Worm (Caenorhabditis elegans) whole organism, late embryonic: Measurements from ENCODE around the gene cyp-42A1.

ENCODE experiments used
- C38D4.7 ChIP-seq: fragments of 200-800 bp; sonication (Bioruptor generic); optimal IDR thresholded peaks from 2 replicates; lab custom pipeline; 2018; ENCODE audit warnings: mild to moderate bottlenecking, missing genetic modification characterization, moderate library complexity, missing compliant biosample characterization
- T23F11.4 ChIP-seq: fragments of 200-800 bp; sonication (Bioruptor generic); optimal IDR thresholded peaks from 2 replicates; lab custom pipeline; 2018; ENCODE audit warnings: mild to moderate bottlenecking, missing genetic modification characterization, missing compliant biosample characterization
- ahr-1 ChIP-seq: sonication (generic microtip); optimal IDR thresholded peaks from 2 replicates; lab custom pipeline; 2016; ENCODE audit warnings: missing genetic modification characterization, missing compliant biosample characterization
- ama-1 ChIP-seq: fragments of 150-350 bp; optimal IDR thresholded peaks from 2 replicates; lab custom pipeline; 2014
- ceh-19 ChIP-seq: fragments of 200-800 bp; sonication (Bioruptor generic); optimal IDR thresholded peaks from 2 replicates; lab custom pipeline; 2018; ENCODE audit warnings: mild to moderate bottlenecking, missing genetic modification characterization, missing compliant biosample characterization
- ceh-22 ChIP-seq: sonication (generic microtip); optimal IDR thresholded peaks from 2 replicates; lab custom pipeline; 2017; ENCODE audit warnings: missing biosample characterization, missing genetic modification characterization
- ceh-31 ChIP-seq: sonication (generic microtip); optimal IDR thresholded peaks from 2 replicates; lab custom pipeline; 2016; ENCODE audit warnings: missing genetic modification characterization, missing compliant biosample characterization
- ceh-6 ChIP-seq: fragments of 200-800 bp; sonication (Bioruptor generic); optimal IDR thresholded peaks from 2 replicates; lab custom pipeline; 2018; ENCODE audit warnings: mild to moderate bottlenecking, missing genetic modification characterization, missing compliant biosample characterization
- ceh-9 ChIP-seq: sonication (generic microtip); optimal IDR thresholded peaks from 2 replicates; lab custom pipeline; 2016; ENCODE audit warnings: mild to moderate bottlenecking, missing genetic modification characterization, inconsistent platforms, missing compliant biosample characterization
- che-1 ChIP-seq: sonication (generic microtip); optimal IDR thresholded peaks from 2 replicates; lab custom pipeline; 2016; ENCODE audit warnings: mild to moderate bottlenecking, missing genetic modification characterization, missing compliant biosample characterization
- dve-1 ChIP-seq: sonication (generic microtip); optimal IDR thresholded peaks from 2 replicates; lab custom pipeline; 2017; ENCODE audit warnings: antibody characterized with exemption, mild to moderate bottlenecking, missing genetic modification characterization, missing compliant biosample characterization
- ets-4 ChIP-seq: sonication (generic microtip); optimal IDR thresholded peaks from 2 replicates; lab custom pipeline; 2016; ENCODE audit warnings: missing genetic modification characterization, missing compliant biosample characterization
- eyg-1 ChIP-seq: sonication (generic microtip); optimal IDR thresholded peaks from 2 replicates; lab custom pipeline; 2016; ENCODE audit warnings: missing genotype, missing genetic modification characterization, missing compliant biosample characterization
- fax-1 ChIP-seq: sonication (generic microtip); optimal IDR thresholded peaks from 2 replicates; lab custom pipeline; 2016; ENCODE audit warnings: missing genotype, missing genetic modification characterization, missing compliant biosample characterization
- gmeb-2 ChIP-seq: sonication (generic microtip); optimal IDR thresholded peaks from 2 replicates; lab custom pipeline; 2016; ENCODE audit warnings: missing genetic modification characterization, inconsistent platforms, missing compliant biosample characterization
- hlh-13 ChIP-seq: fragments of 200-800 bp; sonication (Bioruptor generic); optimal IDR thresholded peaks from 2 replicates; lab custom pipeline; 2018; ENCODE audit warnings: mild to moderate bottlenecking, missing genetic modification characterization, missing compliant biosample characterization
- hlh-15 ChIP-seq: sonication (generic microtip); optimal IDR thresholded peaks from 2 replicates; lab custom pipeline; 2016; ENCODE audit warnings: missing genetic modification characterization, missing compliant biosample characterization
- hlh-6 ChIP-seq: sonication (generic microtip); optimal IDR thresholded peaks from 2 replicates; lab custom pipeline; 2016; ENCODE audit warnings: missing genotype, missing genetic modification characterization, missing compliant biosample characterization
- lim-6 ChIP-seq: sonication (generic microtip); optimal IDR thresholded peaks from 2 replicates; lab custom pipeline; 2016; ENCODE audit warnings: missing genetic modification characterization, missing compliant biosample characterization
- madf-2 ChIP-seq: sonication (generic microtip); optimal IDR thresholded peaks from 2 replicates; lab custom pipeline; 2017; ENCODE audit warnings: missing genetic modification characterization, missing compliant biosample characterization
- mec-3 ChIP-seq: sonication (generic microtip); optimal IDR thresholded peaks from 2 replicates; lab custom pipeline; 2016; ENCODE audit warnings: borderline replicate concordance, missing genetic modification characterization, missing compliant biosample characterization
- nfya-1 ChIP-seq: sonication (generic microtip); optimal IDR thresholded peaks from 2 replicates; lab custom pipeline; 2017; ENCODE audit warnings: missing genetic modification characterization, mild to moderate bottlenecking, missing compliant biosample characterization, antibody characterized with exemption, moderate library complexity
- nhr-11 ChIP-seq: fragments of 150-350 bp; optimal IDR thresholded peaks from 2 replicates; lab custom pipeline; 2014; ENCODE audit warnings: missing biosample characterization, missing genetic modification characterization
- nhr-232 ChIP-seq: sonication (generic microtip); optimal IDR thresholded peaks from 2 replicates; lab custom pipeline; 2016; ENCODE audit warnings: missing genetic modification characterization, missing compliant biosample characterization
- npax-4 ChIP-seq: sonication (generic microtip); optimal IDR thresholded peaks from 2 replicates; lab custom pipeline; 2016; ENCODE audit warnings: missing genetic modification characterization, missing compliant biosample characterization
- odd-2 ChIP-seq: sonication (generic microtip); optimal IDR thresholded peaks from 2 replicates; lab custom pipeline; 2017; ENCODE audit warnings: antibody characterized with exemption, mild to moderate bottlenecking, missing genetic modification characterization, missing compliant biosample characterization
- pat-9 ChIP-seq: fragments of 200-800 bp; sonication (Bioruptor generic); optimal IDR thresholded peaks from 2 replicates; lab custom pipeline; 2018; ENCODE audit warnings: mild to moderate bottlenecking, missing genetic modification characterization, moderate library complexity, missing compliant biosample characterization
- pha-2 ChIP-seq: sonication (generic microtip); optimal IDR thresholded peaks from 2 replicates; lab custom pipeline; 2017; ENCODE audit warnings: mild to moderate bottlenecking, missing genetic modification characterization, missing compliant biosample characterization
- pha-4 ChIP-seq: fragments of 150-350 bp; optimal IDR thresholded peaks from 2 replicates; lab custom pipeline; 2018; ENCODE audit warnings: missing biosample characterization, missing genetic modification reagents, missing genetic modification characterization
- pros-1 ChIP-seq: fragments of 150-350 bp; optimal IDR thresholded peaks from 2 replicates; lab custom pipeline; 2014; ENCODE audit warnings: missing biosample characterization, missing genetic modification reagents, missing genetic modification characterization
- sox-4 ChIP-seq: sonication (generic microtip); optimal IDR thresholded peaks from 2 replicates; lab custom pipeline; 2017; ENCODE audit warnings: mild to moderate bottlenecking, missing genetic modification characterization, inconsistent platforms, missing compliant biosample characterization
- syd-9 ChIP-seq: sonication (generic microtip); optimal IDR thresholded peaks from 2 replicates; lab custom pipeline; 2016; ENCODE audit warnings: mild to moderate bottlenecking, missing genetic modification characterization, moderate library complexity, missing compliant biosample characterization
- unc-3 ChIP-seq, 2 experiments: fragments of 200-800 bp in 1 of 2; sonication (Bioruptor generic) in 1 of 2; sonication (generic microtip) in 1 of 2; conservative IDR thresholded peaks in 1 of 2; optimal IDR thresholded peaks in 1 of 2; 2 replicates each; pipeline versions ENCODE4 v1.3.6 to Lab custom; 2016 to 2022; ENCODE audit warnings: missing compliant biosample characterization in 2 of 2, missing genetic modification characterization in 2 of 2, missing genetic modification reagents in 1 of 2
- unc-42 ChIP-seq: sonication (generic microtip); optimal IDR thresholded peaks from 2 replicates; lab custom pipeline; 2016; ENCODE audit warnings: missing genotype, missing genetic modification characterization, missing compliant biosample characterization
- zip-5 ChIP-seq: sonication (generic microtip); optimal IDR thresholded peaks from 2 replicates; lab custom pipeline; 2016; ENCODE audit warnings: missing genetic modification characterization, missing compliant biosample characterization

cyp-42A1 gene

ce11 chrV:18917396-18917795 is 5.6 kb downstream of the cyp-42A1 start:
- no peak for TF ChIP-seq hlh-6
- no peak for TF ChIP-seq ceh-19 (GFP tag; lab: Kevin White, UChicago)
- no peak for TF ChIP-seq ama-1 (lab: Kevin White, UChicago)
- no peak for TF ChIP-seq pha-4 (tag; lab: Kevin White, UChicago)
- TF ChIP-seq lim-6 (tag; lab: Kevin White, UChicago): no peak
- no peak for TF ChIP-seq odd-2 (tag; lab: Kevin White, UChicago)
- no peak for TF ChIP-seq zip-5
- TF ChIP-seq ceh-31 (tag; lab: Kevin White, UChicago): no peak
- no peak for TF ChIP-seq sox-4
- TF ChIP-seq nhr-232 (tag; lab: Kevin White, UChicago): no peak
- no peak for TF ChIP-seq ceh-9 (tag; lab: Kevin White, UChicago)
- TF ChIP-seq ahr-1 (tag; lab: Kevin White, UChicago): no peak
- no peak for TF ChIP-seq gmeb-2 (tag; lab: Kevin White, UChicago)
- no peak for TF ChIP-seq madf-2
- TF ChIP-seq, all 69 proteins: peak for 0

- TF ChIP-seq ets-4 (tag; lab: Kevin White, UChicago) (no peak), hlh-13 (GFP tag; lab: Kevin White, UChicago) (no peak), hlh-6 (no peak), che-1 (tag; lab: Kevin White, UChicago) (no peak), pha-2 (tag; lab: Kevin White, UChicago) (no peak), npax-4 (tag; lab: Kevin White, UChicago) (no peak), unc-42 (tag; lab: Kevin White, UChicago) (no peak), nhr-232 (tag; lab: Kevin White, UChicago) (no peak), nfya-1 (tag; lab: Kevin White, UChicago) (no peak), ceh-6 (GFP tag; lab: Kevin White, UChicago) (no peak), pat-9 (tag; lab: Kevin White, UChicago) (no peak), nhr-11 (tag; lab: Kevin White, UChicago) (no peak), C38D4.7 (GFP tag; lab: Kevin White, UChicago) (no peak), unc-3 (GFP tag; conservative IDR thresholded peaks at IDR 0.05; lab: Robert Waterston, UW) (no peak), unc-3 (tag; optimal IDR thresholded peaks at IDR 0.05; lab: Kevin White, UChicago) (no peak), dve-1 (tag; lab: Kevin White, UChicago) (no peak), pros-1 (no peak), fax-1 (tag; lab: Kevin White, UChicago) (no peak)
These were observed 18.9 kb downstream of the cyp-42A1 start for ce11 chrV:18930748-18931147.

- TF ChIP-seq ceh-9 (tag; lab: Kevin White, UChicago) (no peak), syd-9 (tag; lab: Kevin White, UChicago) (no peak), ceh-22 (tag; lab: Kevin White, UChicago) (no peak), pha-4 (tag; lab: Kevin White, UChicago) (no peak), eyg-1 (tag; lab: Kevin White, UChicago) (no peak), hlh-15 (no peak), T23F11.4 (GFP tag; lab: Kevin White, UChicago) (no peak), npax-4 (tag; lab: Kevin White, UChicago) (no peak), nhr-232 (tag; lab: Kevin White, UChicago) (no peak)
These were observed 19.4 kb downstream of the cyp-42A1 start, which contains the start of gene ptr-22 for ce11 chrV:18931279-18931678. TSS of gene ptr-22 (minus strand) at chrV:18931379.

- TF ChIP-seq mec-3 (tag; lab: Kevin White, UChicago) (no peak), nhr-11 (tag; lab: Kevin White, UChicago) (peak; percentile 6)
These were observed 22.7 kb downstream of the cyp-42A1 start for ce11 chrV:18934539-18934938.
